Worm (Caenorhabditis elegans): ENCODE results near the gene frpr-4.

DNA sequence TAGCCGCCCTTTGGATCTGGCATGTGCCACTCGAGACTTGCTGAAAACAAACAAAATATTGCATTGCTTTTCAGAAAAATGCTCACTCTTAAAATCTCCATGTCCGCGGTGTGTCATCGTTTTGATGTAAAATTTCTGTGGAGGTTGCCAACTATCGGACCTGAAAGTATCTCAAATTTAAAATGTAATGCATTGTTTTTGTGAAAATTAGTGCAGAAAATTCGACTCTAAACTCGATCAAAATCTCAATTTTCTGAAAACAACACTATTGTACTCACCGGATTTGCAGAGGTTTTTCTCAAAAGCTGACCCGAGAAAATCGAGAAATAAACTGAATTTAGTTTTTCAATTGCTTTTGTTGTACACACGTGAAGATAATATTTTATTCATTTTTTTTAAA is 13.8 kb downstream of the frpr-4 start, which contains the start of gene T16D1.1:
- TF ChIP-seq unc-39 (tag; optimal IDR thresholded peaks at IDR 0.05) (no peak), elt-1 (tag; optimal IDR thresholded peaks at IDR 0.05; ENCODE audit: borderline replicate concordance, insufficient read depth) (no peak), mep-1 (tag; optimal IDR thresholded peaks at IDR 0.05) (no peak), ces-1 (GFP tag; optimal IDR thresholded peaks at IDR 0.05) (no peak), pha-4 (tag; optimal IDR thresholded peaks at IDR 0.05) (no peak)

Measured in whole organism, mixed stage, embryonic.